Worm (Caenorhabditis elegans) whole organism, late embryonic: Measurements from ENCODE around the gene C31H2.4.

Experiments used
- C08G9.2 ChIP-seq: sonication (generic microtip); optimal IDR thresholded peaks from 2 replicates; lab custom pipeline; 2016; ENCODE audit warnings: mild to moderate bottlenecking, missing genetic modification characterization, moderate library complexity, missing compliant biosample characterization
- C38D4.7 ChIP-seq: fragments of 200-800 bp; sonication (Bioruptor generic); optimal IDR thresholded peaks from 2 replicates; lab custom pipeline; 2018; ENCODE audit warnings: mild to moderate bottlenecking, missing genetic modification characterization, moderate library complexity, missing compliant biosample characterization
- ama-1 ChIP-seq: fragments of 150-350 bp; optimal IDR thresholded peaks from 2 replicates; lab custom pipeline; 2014
- ceh-18 ChIP-seq: sonication (generic microtip); optimal IDR thresholded peaks from 2 replicates; lab custom pipeline; 2016; ENCODE audit warnings: missing genetic modification characterization, missing compliant biosample characterization
- dve-1 ChIP-seq: sonication (generic microtip); optimal IDR thresholded peaks from 2 replicates; lab custom pipeline; 2017; ENCODE audit warnings: antibody characterized with exemption, mild to moderate bottlenecking, missing genetic modification characterization, missing compliant biosample characterization
- eyg-1 ChIP-seq: sonication (generic microtip); optimal IDR thresholded peaks from 2 replicates; lab custom pipeline; 2016; ENCODE audit warnings: missing genotype, missing genetic modification characterization, missing compliant biosample characterization
- fkh-10 ChIP-seq: fragments of 150-350 bp; optimal IDR thresholded peaks from 2 replicates; lab custom pipeline; 2014; ENCODE audit warnings: missing biosample characterization, missing genetic modification reagents, missing genetic modification characterization
- hlh-15 ChIP-seq: sonication (generic microtip); optimal IDR thresholded peaks from 2 replicates; lab custom pipeline; 2016; ENCODE audit warnings: missing genetic modification characterization, missing compliant biosample characterization
- hlh-30 ChIP-seq: sonication (generic microtip); optimal IDR thresholded peaks from 2 replicates; lab custom pipeline; 2017; ENCODE audit warnings: antibody characterized with exemption, missing genetic modification characterization, missing compliant biosample characterization; ENCODE audit not compliant: insufficient read depth
- nfya-1 ChIP-seq: sonication (generic microtip); optimal IDR thresholded peaks from 2 replicates; lab custom pipeline; 2017; ENCODE audit warnings: missing genetic modification characterization, mild to moderate bottlenecking, missing compliant biosample characterization, antibody characterized with exemption, moderate library complexity
- pha-4 ChIP-seq: fragments of 150-350 bp; optimal IDR thresholded peaks from 2 replicates; lab custom pipeline; 2018; ENCODE audit warnings: missing biosample characterization, missing genetic modification reagents, missing genetic modification characterization
- pqm-1 ChIP-seq: sonication (generic microtip); optimal IDR thresholded peaks from 2 replicates; lab custom pipeline; 2016; ENCODE audit warnings: missing genetic modification characterization, missing compliant biosample characterization
- unc-3 ChIP-seq, 2 experiments: fragments of 200-800 bp in 1 of 2; sonication (Bioruptor generic) in 1 of 2; sonication (generic microtip) in 1 of 2; conservative IDR thresholded peaks in 1 of 2; optimal IDR thresholded peaks in 1 of 2; 2 replicates each; pipeline versions ENCODE4 v1.3.6 to Lab custom; 2016 to 2022; ENCODE audit warnings: missing compliant biosample characterization in 2 of 2, missing genetic modification characterization in 2 of 2, missing genetic modification reagents in 1 of 2

DNA sequence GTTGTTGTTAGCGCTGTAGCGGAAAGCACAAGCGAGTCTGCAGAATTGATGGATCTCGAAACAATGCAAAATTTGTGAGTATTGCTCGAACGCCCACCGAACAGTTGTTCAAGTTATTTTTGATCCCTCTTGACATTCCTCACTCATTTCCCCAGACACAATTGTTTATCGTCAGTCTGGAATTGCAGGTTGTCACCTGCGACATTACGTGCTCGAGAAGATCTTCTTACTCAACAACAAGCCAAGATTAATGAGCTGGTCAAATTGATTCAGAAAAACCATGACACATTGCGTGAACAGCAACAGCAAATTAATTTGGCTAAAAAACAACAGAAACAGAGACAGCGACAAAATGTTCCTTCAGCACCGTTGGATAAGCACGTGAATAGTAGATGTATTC is 42.4 kb upstream of the C31H2.4 start:
- TF ChIP-seq hlh-15 (tag; lab: Kevin White, UChicago) (no peak), nfya-1 (tag; lab: Kevin White, UChicago) (no peak), C38D4.7 (GFP tag; lab: Kevin White, UChicago) (no peak), pqm-1 (no peak), fkh-10 (no peak), pha-4 (no peak), ama-1 (lab: Kevin White, UChicago) (no peak), unc-3 (GFP tag; conservative IDR thresholded peaks at IDR 0.05; lab: Robert Waterston, UW) (no peak), unc-3 (tag; optimal IDR thresholded peaks at IDR 0.05; lab: Kevin White, UChicago) (no peak), ceh-18 (tag; lab: Kevin White, UChicago) (no peak), C08G9.2 (tag; lab: Kevin White, UChicago) (no peak), dve-1 (tag; lab: Kevin White, UChicago) (no peak), eyg-1 (tag; lab: Kevin White, UChicago) (no peak), hlh-30 (no peak)
